Fruit fly (Drosophila melanogaster) whole organism, prepupa: ENCODE measurements around the gene Setx.

ENCODE experiments used
- CG10631 ChIP-seq: fragments of 200-800 bp; sonication (Bioruptor generic); optimal IDR thresholded peaks from 2 replicates; lab custom pipeline; 2016; ENCODE audit warnings: missing biosample characterization, missing genetic modification characterization
- CG11902 ChIP-seq: fragments of 200-800 bp; sonication (Bioruptor generic); optimal IDR thresholded peaks from 3 replicates; lab custom pipeline; 2016; ENCODE audit warnings: missing biosample characterization, missing genetic modification characterization
- CG4318 ChIP-seq: fragments of 200-800 bp; sonication (Bioruptor generic); optimal IDR thresholded peaks from 3 replicates; lab custom pipeline; 2017; ENCODE audit warnings: missing biosample characterization, mild to moderate bottlenecking, missing genetic modification characterization
- Eip93F ChIP-seq: fragments of 200-800 bp; sonication (Bioruptor generic); optimal IDR thresholded peaks from 2 replicates; lab custom pipeline; 2016; ENCODE audit warnings: missing biosample characterization, mild to moderate bottlenecking, missing genetic modification characterization
- Sox14 ChIP-seq: fragments of 200-800 bp; sonication (Bioruptor generic); optimal IDR thresholded peaks from 3 replicates; lab custom pipeline; 2016; ENCODE audit warnings: missing biosample characterization, missing genetic modification characterization
- dsx ChIP-seq: fragments of 200-800 bp; optimal IDR thresholded peaks from 3 replicates; lab custom pipeline; 2019; ENCODE audit warnings: missing biosample characterization, mild to moderate bottlenecking, missing genetic modification characterization, moderate library complexity; ENCODE audit not compliant: poor library complexity, severe bottlenecking
- pdm3 ChIP-seq: fragments of 200-800 bp; sonication (Bioruptor generic); optimal IDR thresholded peaks from 3 replicates; lab custom pipeline; 2016; ENCODE audit warnings: missing biosample characterization, missing genetic modification characterization
- salr ChIP-seq, 2 experiments: fragments of 200-800 bp; sonication (Bioruptor generic); optimal IDR thresholded peaks; 3 replicates each; lab custom pipeline; 2016 to 2018; ENCODE audit warnings: missing biosample characterization in 2 of 2, missing genetic modification characterization in 2 of 2, mild to moderate bottlenecking in 1 of 2
- svp ChIP-seq: fragments of 200-800 bp; sonication (Bioruptor generic); peaks from one replicate; lab custom pipeline; 2016; ENCODE audit warnings: missing biosample characterization, missing genetic modification characterization
- vri ChIP-seq: fragments of 200-800 bp; sonication (Bioruptor generic); optimal IDR thresholded peaks from 3 replicates; lab custom pipeline; 2016; ENCODE audit warnings: missing biosample characterization, mild to moderate bottlenecking, missing genetic modification characterization

- TF ChIP-seq CG10631 (GFP tag; lab: Kevin White, UChicago) (no peak), CG4318 (GFP tag; lab: Kevin White, UChicago) (no peak), dsx (GFP tag; lab: Kevin White, UChicago) (no peak), vri (GFP tag; lab: Kevin White, UChicago) (no peak), pdm3 (GFP tag; lab: Kevin White, UChicago) (no peak), Eip93F (no peak), svp (GFP tag; lab: Kevin White, UChicago) (no peak), CG11902 (no peak), Sox14 (GFP tag; lab: Kevin White, UChicago) (no peak), salr (GFP tag; optimal IDR thresholded peaks at IDR 0.05; lab: Kevin White, UChicago) (no peak)
Measured at dm6 chr3L:8154544-8154943, 17.2 kb upstream of the Setx start.
